Fruit fly (Drosophila melanogaster) whole organism, embryonic: ENCODE measurements around the gene RpL28.

Source experiments
- Blimp-1 ChIP-seq: fragments of 200-800 bp; sonication (Bioruptor generic); optimal IDR thresholded peaks from 3 replicates; lab custom pipeline; 2018; ENCODE audit warnings: missing biosample characterization, missing genetic modification characterization, mild to moderate bottlenecking, moderate library complexity, missing genetic modification reagents
- CG10274 ChIP-seq: fragments of 200-800 bp; sonication (Bioruptor generic); optimal IDR thresholded peaks from 3 replicates; lab custom pipeline; 2017; ENCODE audit warnings: missing biosample characterization, mild to moderate bottlenecking, missing genetic modification characterization
- CG10654 ChIP-seq: fragments of 200-800 bp; sonication (Bioruptor generic); optimal IDR thresholded peaks from 2 replicates; lab custom pipeline; 2016; ENCODE audit warnings: missing biosample characterization, missing genetic modification characterization
- CG11695 ChIP-seq: fragments of 200-800 bp; sonication (Bioruptor generic); IDR thresholded peaks from 3 replicates; pipeline ENCODE4 v1.3.6; 2022; ENCODE audit warnings: missing biosample characterization, missing genetic modification characterization
- CG11723 ChIP-seq: fragments of 200-800 bp; sonication (Bioruptor generic); optimal IDR thresholded peaks from 2 replicates; lab custom pipeline; 2017; ENCODE audit warnings: missing biosample characterization, mild to moderate bottlenecking, missing genetic modification characterization
- CG12942 ChIP-seq: fragments of 200-800 bp; sonication (Bioruptor generic); optimal IDR thresholded peaks from 3 replicates; lab custom pipeline; 2016; ENCODE audit warnings: missing biosample characterization, missing genetic modification characterization
- CG13424 ChIP-seq: fragments of 200-800 bp; sonication (Bioruptor generic); optimal IDR thresholded peaks from 2 replicates; lab custom pipeline; 2019; ENCODE audit warnings: missing biosample characterization, mild to moderate bottlenecking, missing genetic modification characterization, moderate library complexity
- CG17361 ChIP-seq: fragments of 200-800 bp; sonication (Bioruptor generic); IDR thresholded peaks from 3 replicates; pipeline ENCODE4 v1.3.6; 2022; ENCODE audit warnings: missing biosample characterization, missing genetic modification characterization
- CG1832 ChIP-seq: fragments of 200-800 bp; sonication (Bioruptor generic); optimal IDR thresholded peaks from 2 replicates; lab custom pipeline; 2017; ENCODE audit warnings: missing biosample characterization, mild to moderate bottlenecking, missing genetic modification characterization, inconsistent platforms
- CG18619 ChIP-seq: fragments of 200-800 bp; sonication (Bioruptor generic); optimal IDR thresholded peaks from 3 replicates; lab custom pipeline; 2017; ENCODE audit warnings: missing biosample characterization, mild to moderate bottlenecking, missing genetic modification characterization
- CG2678 ChIP-seq: fragments of 200-800 bp; sonication (Bioruptor generic); optimal IDR thresholded peaks from 3 replicates; lab custom pipeline; 2019; ENCODE audit warnings: missing biosample characterization, mild to moderate bottlenecking, missing genetic modification characterization, moderate library complexity
- CG31224 ChIP-seq: fragments of 200-800 bp; sonication (Bioruptor generic); IDR thresholded peaks from 2 replicates; pipeline ENCODE4 v1.3.6; 2022; ENCODE audit warnings: missing biosample characterization, missing genetic modification characterization
- CG32532 ChIP-seq: fragments of 200-800 bp; sonication (Bioruptor generic); IDR thresholded peaks from 2 replicates; pipeline ENCODE4 v1.3.6; 2022; ENCODE audit warnings: missing biosample characterization, missing genetic modification characterization
- CG6272 ChIP-seq: fragments of 200-800 bp; sonication (Bioruptor generic); IDR thresholded peaks from 2 replicates; pipeline ENCODE4 v1.3.6; 2022; ENCODE audit warnings: missing biosample characterization, missing genetic modification characterization
- CHES-1-like ChIP-seq: fragments of 200-800 bp; sonication (Bioruptor generic); optimal IDR thresholded peaks from 2 replicates; lab custom pipeline; 2016; ENCODE audit warnings: missing biosample characterization, missing genetic modification characterization
- Doc2 ChIP-seq: fragments of 200-800 bp; sonication (Bioruptor generic); IDR thresholded peaks from 2 replicates; pipeline ENCODE4 v1.3.6; 2022; ENCODE audit warnings: missing biosample characterization, missing genetic modification characterization
- Drgx ChIP-seq: fragments of 200-800 bp; sonication (Bioruptor generic); IDR thresholded peaks from 2 replicates; pipeline ENCODE4 v1.3.6; 2022; ENCODE audit warnings: missing biosample characterization, missing genetic modification characterization
- Ets65A ChIP-seq: fragments of 200-800 bp; sonication (Bioruptor generic); peaks from one replicate; lab custom pipeline; 2016; ENCODE audit warnings: missing biosample characterization, missing genetic modification characterization
- H2.0 ChIP-seq: fragments of 200-800 bp; sonication (Bioruptor generic); IDR thresholded peaks from 2 replicates; pipeline ENCODE4 v1.3.6; 2022; ENCODE audit warnings: missing biosample characterization, missing genetic modification characterization
- Hmx ChIP-seq: fragments of 200-800 bp; sonication (Bioruptor generic); optimal IDR thresholded peaks from 2 replicates; lab custom pipeline; 2016; ENCODE audit warnings: missing biosample characterization, missing genetic modification characterization
- Hr39 ChIP-seq: fragments of >200 bp; optimal IDR thresholded peaks from 2 replicates; lab custom pipeline; 2017
- Med ChIP-seq: fragments of 200-800 bp; sonication (Bioruptor generic); peaks from one replicate; lab custom pipeline; 2016; ENCODE audit warnings: missing biosample characterization, missing genetic modification characterization, mild to moderate bottlenecking, inconsistent platforms, moderate library complexity
- Trl ChIP-seq, 3 experiments: fragments of >200 bp in 2 of 3; fragments of 200-800 bp in 1 of 3; sonication (Bioruptor generic) in 1 of 3; optimal IDR thresholded peaks; 2 replicates in 1 of 3; 3 replicates in 2 of 3; lab custom pipeline; 2016 to 2017; ENCODE audit warnings: missing biosample characterization in 1 of 3, missing genetic modification characterization in 1 of 3
- Vsx1 ChIP-seq: fragments of 200-800 bp; sonication (Bioruptor generic); optimal IDR thresholded peaks from 2 replicates; lab custom pipeline; 2017; ENCODE audit warnings: missing biosample characterization, mild to moderate bottlenecking, missing genetic modification characterization, missing genetic modification reagents
- bsh ChIP-seq, 2 experiments: fragments of 200-800 bp; sonication (Bioruptor generic); optimal IDR thresholded peaks; 2 replicates each; lab custom pipeline; 2017 to 2018; ENCODE audit warnings: mild to moderate bottlenecking in 2 of 2, missing biosample characterization in 2 of 2, missing genetic modification characterization in 2 of 2, moderate library complexity in 1 of 2
- chinmo ChIP-seq: fragments of 200-800 bp; sonication (Bioruptor generic); IDR thresholded peaks from 4 replicates; pipeline ENCODE4 v1.3.6; 2022; ENCODE audit warnings: missing biosample characterization, missing genetic modification characterization; ENCODE audit not compliant: partially characterized antibody
- corto ChIP-seq: fragments of 200-800 bp; sonication (Bioruptor generic); optimal IDR thresholded peaks from 2 replicates; lab custom pipeline; 2016; ENCODE audit warnings: missing biosample characterization, mild to moderate bottlenecking, missing genetic modification characterization, moderate library complexity
- crol ChIP-seq: fragments of 200-800 bp; sonication (Bioruptor generic); IDR thresholded peaks from 2 replicates; pipeline ENCODE4 v1.3.6; 2022; ENCODE audit warnings: missing biosample characterization, missing genetic modification characterization
- da ChIP-seq: fragments of 200-800 bp; sonication (Bioruptor generic); optimal IDR thresholded peaks from 2 replicates; lab custom pipeline; 2016; ENCODE audit warnings: missing biosample characterization, missing genetic modification characterization
- ewg ChIP-seq: fragments of 200-800 bp; sonication (Bioruptor generic); optimal IDR thresholded peaks from 3 replicates; lab custom pipeline; 2017; ENCODE audit warnings: mild to moderate bottlenecking, missing biosample characterization, missing genetic modification reagents, missing genetic modification characterization
- knrl ChIP-seq: fragments of 200-800 bp; sonication (Bioruptor generic); IDR thresholded peaks from 3 replicates; pipeline ENCODE4 v1.3.6; 2022; ENCODE audit warnings: missing biosample characterization, missing genetic modification characterization; ENCODE audit not compliant: partially characterized antibody
- lbe ChIP-seq: fragments of 200-800 bp; sonication (Bioruptor generic); optimal IDR thresholded peaks from 2 replicates; lab custom pipeline; 2016; ENCODE audit warnings: missing biosample characterization, mild to moderate bottlenecking, missing genetic modification characterization
- nom ChIP-seq: fragments of 200-800 bp; sonication (Bioruptor generic); optimal IDR thresholded peaks from 2 replicates; lab custom pipeline; 2017; ENCODE audit warnings: missing biosample characterization, missing genetic modification characterization, mild to moderate bottlenecking, moderate library complexity, missing genetic modification reagents
- oc ChIP-seq: fragments of 200-800 bp; sonication (Bioruptor generic); optimal IDR thresholded peaks from 2 replicates; lab custom pipeline; 2018; ENCODE audit warnings: missing biosample characterization, mild to moderate bottlenecking, missing genetic modification characterization, moderate library complexity
- pho ChIP-seq: fragments of 200-800 bp; sonication (Bioruptor generic); optimal IDR thresholded peaks from 2 replicates; lab custom pipeline; 2016; ENCODE audit warnings: missing biosample characterization, missing genetic modification characterization
- phol ChIP-seq: fragments of 200-800 bp; sonication (Bioruptor generic); optimal IDR thresholded peaks from 3 replicates; lab custom pipeline; 2018; ENCODE audit warnings: missing biosample characterization, mild to moderate bottlenecking, missing genetic modification characterization, moderate library complexity
- prd ChIP-seq, 3 experiments: fragments of >200 bp in 2 of 3; fragments of 200-800 bp in 1 of 3; sonication (Bioruptor generic) in 1 of 3; optimal IDR thresholded peaks in 2 of 3; IDR thresholded peaks in 1 of 3; 2 replicates in 2 of 3; 3 replicates in 1 of 3; pipeline versions ENCODE4 v1.3.6 to Lab custom; 2017 to 2022; ENCODE audit warnings: missing biosample characterization in 1 of 3, missing genetic modification characterization in 1 of 3
- run ChIP-seq: fragments of 200-800 bp; sonication (Bioruptor generic); optimal IDR thresholded peaks from 3 replicates; lab custom pipeline; 2018; ENCODE audit warnings: missing biosample characterization, mild to moderate bottlenecking, missing genetic modification characterization
- sens ChIP-seq: fragments of 200-800 bp; sonication (Bioruptor generic); peaks from one replicate; lab custom pipeline; 2016; ENCODE audit warnings: missing biosample characterization, missing genetic modification characterization
- tna ChIP-seq: fragments of 200-800 bp; sonication (Bioruptor generic); IDR thresholded peaks from 2 replicates; pipeline ENCODE4 v1.3.6; 2022; ENCODE audit warnings: missing biosample characterization, missing genetic modification characterization; ENCODE audit not compliant: partially characterized antibody

Gene RpL28

DNA sequence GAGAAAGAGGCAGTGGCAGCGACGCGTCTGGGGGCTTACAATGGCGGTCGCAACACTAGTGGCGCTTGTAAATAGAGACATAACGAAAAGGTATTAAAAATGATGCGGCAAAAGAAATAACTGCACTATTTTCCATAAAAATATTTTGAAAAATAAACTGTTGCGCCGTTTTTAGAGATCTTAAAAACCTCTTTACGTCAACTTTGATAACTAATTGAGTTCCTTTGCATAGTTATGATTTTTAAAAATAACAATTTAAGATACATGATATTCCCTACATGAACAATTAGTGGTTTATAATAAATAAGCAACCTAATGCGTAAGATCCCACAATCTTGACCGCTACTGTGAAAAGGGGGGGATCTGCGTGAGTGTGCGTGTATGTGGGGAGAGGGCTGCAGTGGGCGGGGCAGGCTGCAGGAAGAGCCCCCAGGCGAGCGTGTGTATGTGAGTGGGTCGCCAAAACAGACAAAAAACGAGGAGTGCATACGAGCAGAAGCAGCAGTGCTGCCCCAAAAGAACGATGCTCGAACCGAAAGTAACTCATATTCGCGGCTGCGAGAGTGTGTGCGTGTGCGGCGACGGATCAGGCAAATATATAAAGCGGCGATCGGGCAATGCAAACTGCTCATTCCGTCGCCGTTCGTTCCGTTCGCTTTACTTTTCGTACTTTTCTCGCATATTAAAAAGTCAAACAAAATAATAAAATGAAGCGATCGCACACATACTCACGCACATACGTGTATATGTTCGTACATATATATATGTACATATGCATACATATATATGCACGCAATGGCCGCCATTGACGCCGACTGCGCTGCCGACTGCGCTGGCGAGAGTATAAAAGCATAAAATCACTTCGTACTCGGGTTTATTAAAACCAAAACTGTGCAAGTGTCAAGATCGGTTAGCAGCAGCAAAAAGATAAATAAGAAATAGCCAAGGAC, 26.2 kb upstream of the RpL28 start (continued):
- no peak for TF ChIP-seq tna (GFP tag; lab: Robert Waterston, UW)
- peak; percentile 27 for TF ChIP-seq CG11723 (GFP tag; lab: Kevin White, UChicago)
- peak; percentile 37; the same call in 1 of the 3 replicates for TF ChIP-seq CG17361 (GFP tag; lab: Robert Waterston, UW)
- TF ChIP-seq Blimp-1 = peak; percentile 36
- TF ChIP-seq ewg (GFP tag; lab: Kevin White, UChicago) = peak; percentile 51
- no peak for TF ChIP-seq CG12942
- TF ChIP-seq oc (tag; lab: Kevin White, UChicago) = peak; percentile 29
- no peak for TF ChIP-seq Hr39 (lab: Kevin White, UChicago)
- TF ChIP-seq CG13424 (tag; lab: Kevin White, UChicago) = peak; percentile 65
- TF ChIP-seq CG18619 (GFP tag; lab: Kevin White, UChicago) = peak; percentile 45
- peak; percentile 7 for TF ChIP-seq Vsx1

DNA sequence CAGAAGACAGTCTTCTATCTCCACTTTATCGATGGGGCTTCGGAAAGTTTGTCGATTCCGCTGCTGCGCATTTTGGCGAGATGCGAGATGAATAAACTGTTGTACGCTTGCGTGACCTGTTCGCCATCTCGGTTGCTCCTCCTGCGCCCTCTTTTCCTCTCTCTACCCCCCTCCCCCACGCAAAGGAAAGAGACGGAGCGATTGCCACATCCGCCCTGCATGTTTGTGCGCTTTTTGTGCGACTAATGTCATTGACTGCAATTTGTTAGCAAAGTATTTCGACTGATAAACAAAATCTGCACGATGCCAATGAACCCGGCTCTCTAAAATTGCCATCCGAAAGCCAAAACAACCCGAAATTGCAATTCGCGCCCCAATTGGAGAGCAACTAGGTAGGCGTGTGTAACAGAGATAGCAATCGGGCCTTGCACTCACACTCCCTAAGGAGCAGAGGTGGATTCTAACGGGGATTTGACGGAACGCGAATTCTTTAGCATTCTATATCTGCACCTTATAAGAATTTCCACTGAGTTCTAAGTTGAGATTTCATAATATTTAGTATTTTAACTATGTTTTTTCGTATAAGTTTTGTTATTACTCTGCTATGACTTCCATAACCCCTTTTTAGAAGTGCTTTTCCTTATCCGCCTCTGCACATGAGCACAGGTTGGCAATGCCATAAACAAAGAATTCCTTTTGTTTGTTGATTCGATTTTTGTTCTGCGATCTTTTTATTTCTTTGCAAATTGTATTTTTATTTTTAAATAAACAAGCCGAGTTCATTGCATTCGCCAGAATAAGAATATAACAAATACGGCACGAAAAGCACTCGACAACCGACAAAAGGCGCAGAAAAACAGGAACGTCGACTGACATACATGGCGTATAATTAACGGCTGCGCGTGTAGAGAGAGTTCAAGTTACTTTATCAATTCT, 24.6 kb upstream of the RpL28 start, which contains the start of gene CG43389:
CG43389 (plus strand) TSS at position 886 of the 936 bp plus-strand sequence.
- TF ChIP-seq sens (peak; percentile 22), H2.0 (GFP tag; lab: Robert Waterston, UW) (no peak), da (GFP tag; lab: Kevin White, UChicago) (no peak), CG1832 (GFP tag; lab: Kevin White, UChicago) (peak; percentile 24), CG10274 (GFP tag; lab: Kevin White, UChicago) (no peak), prd (optimal IDR thresholded peaks at IDR 0.05; lab: Kevin White, UChicago) (no peak), prd (GFP tag; IDR thresholded peaks at IDR 0.05; lab: Robert Waterston, UW) (no peak), CG32532 (GFP tag; lab: Robert Waterston, UW) (no peak), CG2678 (tag; lab: Kevin White, UChicago) (no peak), Ets65A (GFP tag; lab: Kevin White, UChicago) (peak; percentile 29), CG10654 (GFP tag; lab: Kevin White, UChicago) (no peak), corto (GFP tag; lab: Kevin White, UChicago) (peak; percentile 99), nom (peak; percentile 91), Drgx (GFP tag; lab: Robert Waterston, UW) (peak; percentile 61; the same call in 1 of the 2 replicates), pho (no peak), lbe (peak; percentile 99), knrl (no peak), bsh (GFP tag; optimal IDR thresholded peaks at IDR 0.05; lab: Kevin White, UChicago) (peak in 1 of 2 experiments; percentile 69)

dm6 chr3L:3246378-3247129, 23.8 kb upstream of the RpL28 start:
- TF ChIP-seq lbe (peak; percentile 94), CG11695 (no peak), crol (GFP tag; lab: Robert Waterston, UW) (peak; percentile 43; the same call in 1 of the 2 replicates), bsh (GFP tag; optimal IDR thresholded peaks at IDR 0.05; lab: Kevin White, UChicago) (peak in 1 of 2 experiments; percentile 99), Hmx (GFP tag; lab: Kevin White, UChicago) (no peak), Drgx (GFP tag; lab: Robert Waterston, UW) (peak; percentile 94), CG6272 (GFP tag; lab: Robert Waterston, UW) (no peak), Trl (optimal IDR thresholded peaks at IDR 0.05; lab: Kevin White, UChicago) (peak in 1 of 2 experiments; percentile 7), Trl (GFP tag; optimal IDR thresholded peaks at IDR 0.05; lab: Kevin White, UChicago) (no peak), CG31224 (GFP tag; lab: Robert Waterston, UW) (no peak), run (no peak), nom (peak; percentile 100), chinmo (GFP tag; lab: Robert Waterston, UW) (0 out of 4 replicates have a peak, but pooled peaks have one; percentile 38), corto (GFP tag; lab: Kevin White, UChicago) (peak; percentile 98), Doc2 (no peak), CHES-1-like (GFP tag; lab: Kevin White, UChicago) (no peak), phol (tag; lab: Kevin White, UChicago) (no peak), Med (GFP tag; lab: Kevin White, UChicago) (peak; percentile 29)
